Worm (Caenorhabditis elegans) whole organism, L1 larva: Measurements from ENCODE around the gene hir-1.

Experiments used
- C34B4.2 ChIP-seq: sonication (generic microtip); optimal IDR thresholded peaks from 2 replicates; lab custom pipeline; 2017; ENCODE audit warnings: mild to moderate bottlenecking, missing genetic modification characterization, missing compliant biosample characterization
- ceh-63 ChIP-seq: fragments of 200-800 bp; sonication (Bioruptor generic); optimal IDR thresholded peaks from 2 replicates; lab custom pipeline; 2018; ENCODE audit warnings: mild to moderate bottlenecking, missing genetic modification characterization, missing compliant biosample characterization
- ceh-82 ChIP-seq, 3 experiments: fragments of 150-350 bp in 1 of 3; sonication (generic microtip) in 2 of 3; optimal IDR thresholded peaks; 2 replicates each; lab custom pipeline; 2014 to 2017; ENCODE audit warnings: missing biosample characterization in 3 of 3, missing genetic modification characterization in 3 of 3
- ceh-88 ChIP-seq: fragments of 200-800 bp; sonication (Bioruptor generic); IDR thresholded peaks from 2 replicates; pipeline ENCODE4 v1.3.6; 2022; ENCODE audit warnings: missing genetic modification characterization, missing compliant biosample characterization
- ces-1 ChIP-seq: fragments of 150-350 bp; optimal IDR thresholded peaks from 2 replicates; lab custom pipeline; 2014; ENCODE audit warnings: missing biosample characterization, missing genetic modification reagents, missing genetic modification characterization
- dpl-1 ChIP-seq, 3 experiments: fragments of 150-350 bp in 2 of 3; sonication (generic microtip) in 1 of 3; optimal IDR thresholded peaks; 2 replicates each; lab custom pipeline; 2014 to 2017; ENCODE audit warnings: missing biosample characterization in 3 of 3, missing genetic modification characterization in 3 of 3, missing genetic modification reagents in 3 of 3
- egl-13 ChIP-seq: sonication (generic microtip); optimal IDR thresholded peaks from 2 replicates; lab custom pipeline; 2016; ENCODE audit warnings: missing genotype, missing genetic modification reagents, missing genetic modification characterization, missing compliant biosample characterization
- elt-2 ChIP-seq: sonication (generic microtip); optimal IDR thresholded peaks from 2 replicates; lab custom pipeline; 2016; ENCODE audit warnings: missing genetic modification characterization, mild to moderate bottlenecking, inconsistent platforms, missing compliant biosample characterization, missing genetic modification reagents
- ets-5 ChIP-seq: fragments of 200-800 bp; sonication (Bioruptor generic); IDR thresholded peaks from 2 replicates; pipeline ENCODE4 v1.3.6; 2022; ENCODE audit warnings: missing genetic modification characterization, missing compliant biosample characterization
- fkh-10 ChIP-seq: sonication (generic microtip); optimal IDR thresholded peaks from 2 replicates; lab custom pipeline; 2017; ENCODE audit warnings: missing biosample characterization, missing genetic modification reagents, missing genetic modification characterization
- fkh-4 ChIP-seq: sonication (generic microtip); optimal IDR thresholded peaks from 2 replicates; lab custom pipeline; 2016; ENCODE audit warnings: missing compliant biosample characterization, missing genetic modification characterization, borderline replicate concordance
- fkh-8 ChIP-seq: sonication (generic microtip); optimal IDR thresholded peaks from 2 replicates; lab custom pipeline; 2016; ENCODE audit warnings: mild to moderate bottlenecking, missing genetic modification characterization, missing compliant biosample characterization
- fos-1 ChIP-seq: fragments of 150-350 bp; optimal IDR thresholded peaks from 2 replicates; lab custom pipeline; 2014; ENCODE audit warnings: missing biosample characterization, missing genetic modification characterization
- hpl-2 ChIP-seq: fragments of 150-350 bp; optimal IDR thresholded peaks from 2 replicates; lab custom pipeline; 2014; ENCODE audit warnings: missing biosample characterization, missing genetic modification reagents, missing genetic modification characterization
- jun-1 ChIP-seq: fragments of 150-350 bp; optimal IDR thresholded peaks from 2 replicates; lab custom pipeline; 2014; ENCODE audit warnings: missing biosample characterization, missing genetic modification reagents, missing genetic modification characterization
- lin-13 ChIP-seq: fragments of 150-350 bp; optimal IDR thresholded peaks from 2 replicates; lab custom pipeline; 2014; ENCODE audit warnings: missing biosample characterization, missing genetic modification reagents, missing genetic modification characterization
- lin-14 ChIP-seq: fragments of 200-800 bp; sonication (Bioruptor generic); optimal IDR thresholded peaks from 2 replicates; lab custom pipeline; 2018; ENCODE audit warnings: mild to moderate bottlenecking, missing genetic modification characterization, moderate library complexity, missing compliant biosample characterization
- lin-35 ChIP-seq, 2 experiments: fragments of 150-350 bp; optimal IDR thresholded peaks; 2 replicates each; lab custom pipeline; 2014; ENCODE audit warnings: missing biosample characterization in 2 of 2, missing genetic modification characterization in 2 of 2, missing genetic modification reagents in 2 of 2
- lsy-2 ChIP-seq, 2 experiments: fragments of 150-350 bp; optimal IDR thresholded peaks; 2 replicates each; lab custom pipeline; 2014; ENCODE audit warnings: missing biosample characterization in 2 of 2, missing genetic modification characterization in 2 of 2
- mab-9 ChIP-seq: fragments of 200-800 bp; sonication (Bioruptor generic); IDR thresholded peaks from 2 replicates; pipeline ENCODE4 v1.3.6; 2022; ENCODE audit warnings: missing genetic modification reagents, missing genetic modification characterization, missing compliant biosample characterization
- mef-2 ChIP-seq: fragments of 150-350 bp; optimal IDR thresholded peaks from 2 replicates; lab custom pipeline; 2014; ENCODE audit warnings: missing biosample characterization, missing genetic modification characterization
- nhr-11 ChIP-seq: fragments of 150-350 bp; optimal IDR thresholded peaks from 2 replicates; lab custom pipeline; 2014; ENCODE audit warnings: missing biosample characterization, missing genetic modification characterization
- nhr-12 ChIP-seq: sonication (generic microtip); optimal IDR thresholded peaks from 2 replicates; lab custom pipeline; 2017; ENCODE audit warnings: missing biosample characterization, missing genetic modification characterization
- nhr-19 ChIP-seq: fragments of 200-800 bp; sonication (Bioruptor generic); conservative IDR thresholded peaks from 2 replicates; pipeline ENCODE4 v1.3.6; 2022; ENCODE audit warnings: missing genetic modification characterization, missing compliant biosample characterization
- nhr-20 ChIP-seq: sonication (generic microtip); optimal IDR thresholded peaks from 2 replicates; lab custom pipeline; 2016; ENCODE audit warnings: mild to moderate bottlenecking, missing genetic modification characterization, missing compliant biosample characterization
- nhr-28 ChIP-seq: fragments of 150-350 bp; optimal IDR thresholded peaks from 2 replicates; lab custom pipeline; 2014; ENCODE audit warnings: missing biosample characterization, missing genetic modification characterization
- nhr-71 ChIP-seq: sonication (generic microtip); optimal IDR thresholded peaks from 2 replicates; lab custom pipeline; 2016; ENCODE audit warnings: mild to moderate bottlenecking, missing genetic modification characterization, moderate library complexity, missing compliant biosample characterization
- nhr-76 ChIP-seq: sonication (generic microtip); optimal IDR thresholded peaks from 2 replicates; lab custom pipeline; 2017; ENCODE audit warnings: missing biosample characterization, missing genetic modification characterization
- nhr-77 ChIP-seq: fragments of 150-350 bp; optimal IDR thresholded peaks from 2 replicates; lab custom pipeline; 2014; ENCODE audit warnings: missing biosample characterization, missing genetic modification characterization
- nhr-90 ChIP-seq: sonication (generic microtip); optimal IDR thresholded peaks from 2 replicates; lab custom pipeline; 2016; ENCODE audit warnings: mild to moderate bottlenecking, missing genetic modification characterization, missing compliant biosample characterization; ENCODE audit not compliant: poor library complexity
- pag-3 ChIP-seq: sonication (generic microtip); optimal IDR thresholded peaks from 2 replicates; lab custom pipeline; 2017; ENCODE audit warnings: missing genetic modification characterization, mild to moderate bottlenecking, missing compliant biosample characterization, antibody characterized with exemption, borderline replicate concordance; ENCODE audit not compliant: insufficient read depth
- pqm-1 ChIP-seq: sonication (generic microtip); optimal IDR thresholded peaks from 3 replicates; lab custom pipeline; 2017; ENCODE audit warnings: missing biosample characterization, missing genetic modification characterization
- rnt-1 ChIP-seq: sonication (generic microtip); optimal IDR thresholded peaks from 2 replicates; lab custom pipeline; 2016; ENCODE audit warnings: mild to moderate bottlenecking, missing genetic modification characterization, moderate library complexity, missing compliant biosample characterization
- sox-4 ChIP-seq: sonication (generic microtip); optimal IDR thresholded peaks from 2 replicates; lab custom pipeline; 2016; ENCODE audit warnings: missing genetic modification characterization, missing compliant biosample characterization
- sptf-1 ChIP-seq: fragments of 150-350 bp; optimal IDR thresholded peaks from 2 replicates; lab custom pipeline; 2014; ENCODE audit warnings: missing biosample characterization, missing genetic modification characterization
- tbx-2 ChIP-seq: sonication (generic microtip); optimal IDR thresholded peaks from 2 replicates; lab custom pipeline; 2016; ENCODE audit warnings: missing genetic modification characterization, missing compliant biosample characterization
- tlp-1 ChIP-seq: fragments of 150-350 bp; optimal IDR thresholded peaks from 2 replicates; lab custom pipeline; 2014; ENCODE audit warnings: missing biosample characterization, missing genetic modification characterization
- unc-130 ChIP-seq: fragments of 150-350 bp; optimal IDR thresholded peaks from 2 replicates; lab custom pipeline; 2017; ENCODE audit warnings: missing biosample characterization, missing genetic modification characterization, inconsistent platforms
- unc-30 ChIP-seq: sonication (generic microtip); optimal IDR thresholded peaks from 2 replicates; lab custom pipeline; 2017; ENCODE audit warnings: missing biosample characterization, missing genetic modification characterization
- zip-4 ChIP-seq: fragments of 200-800 bp; sonication (Bioruptor generic); optimal IDR thresholded peaks from 2 replicates; lab custom pipeline; 2018; ENCODE audit warnings: mild to moderate bottlenecking, missing genetic modification characterization, moderate library complexity, missing compliant biosample characterization
- ztf-4 ChIP-seq: fragments of 150-350 bp; optimal IDR thresholded peaks from 2 replicates; lab custom pipeline; 2014; ENCODE audit warnings: missing biosample characterization, missing genetic modification characterization

hir-1 gene

DNA sequence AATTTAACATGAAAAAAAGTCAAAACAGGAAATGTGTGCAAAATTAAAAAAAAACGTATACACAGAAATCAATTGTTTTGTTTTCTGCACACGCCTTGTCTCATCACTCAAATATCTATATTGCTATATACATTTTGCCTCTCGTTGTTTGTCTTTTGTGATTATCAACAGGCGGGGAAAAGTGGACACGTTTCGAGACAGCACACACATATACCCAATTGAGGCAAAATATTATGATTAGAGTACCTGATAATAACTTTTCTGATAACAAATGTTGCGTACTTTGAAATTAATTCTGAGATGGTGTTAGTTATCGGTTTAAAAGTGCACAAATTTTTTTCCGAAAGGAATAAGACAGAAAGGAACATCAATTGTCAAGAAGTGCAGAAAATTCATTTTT is 37.9 kb downstream of the hir-1 start:
- no peak for TF ChIP-seq mef-2
- peak; percentile 77 for TF ChIP-seq pqm-1 (tag; lab: Kevin White, UChicago)
- TF ChIP-seq lin-14 (GFP tag; lab: Kevin White, UChicago), result peak; percentile 26
- TF ChIP-seq nhr-90 (tag; lab: Kevin White, UChicago), result peak; percentile 21
- no peak for TF ChIP-seq ets-5 (GFP tag; lab: Robert Waterston, UW)
- no peak for TF ChIP-seq nhr-12 (tag; lab: Kevin White, UChicago)
- peak; percentile 88 for TF ChIP-seq elt-2 (tag; lab: Kevin White, UChicago)
- no peak for TF ChIP-seq lsy-2 (tag; optimal IDR thresholded peaks at IDR 0.05; lab: Kevin White, UChicago)
- no peak for TF ChIP-seq ces-1 (GFP tag; lab: Kevin White, UChicago)
- TF ChIP-seq lin-35 (GFP tag; optimal IDR thresholded peaks at IDR 0.05; lab: Kevin White, UChicago), result peak in 1 of 2 experiments; percentile 31

DNA sequence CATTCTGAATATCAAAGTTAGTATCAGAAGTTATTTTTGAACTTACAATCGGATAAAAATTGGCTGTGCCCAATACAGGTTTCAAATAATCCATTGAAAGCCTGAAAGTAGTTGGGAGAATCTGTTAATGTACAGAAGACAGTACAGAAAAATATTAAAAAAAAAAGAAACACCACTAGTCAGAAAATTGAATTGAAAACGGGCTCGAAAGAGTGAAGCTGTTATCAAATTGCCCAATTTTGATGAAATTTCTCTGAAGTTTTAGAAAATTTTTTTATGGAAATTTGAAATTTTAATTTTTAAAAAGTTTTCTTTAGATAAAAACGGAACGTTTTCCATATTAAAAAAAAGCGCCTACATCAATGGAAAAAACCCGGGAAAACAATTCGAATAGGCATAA is 45.2 kb downstream of the hir-1 start, which contains the start of gene C18C4.7:
Gene C18C4.7 (minus strand): TSS at position 101 of the 400 bp plus-strand sequence.
- TF ChIP-seq tbx-2 (no peak), unc-30 (tag; lab: Kevin White, UChicago) (no peak), sox-4 (tag; lab: Kevin White, UChicago) (no peak), ets-5 (GFP tag; lab: Robert Waterston, UW) (no peak), fkh-4 (tag; lab: Kevin White, UChicago) (no peak), ceh-63 (GFP tag; lab: Kevin White, UChicago) (no peak), ztf-4 (tag; lab: Kevin White, UChicago) (no peak), fos-1 (tag; lab: Kevin White, UChicago) (no peak), dpl-1 (GFP tag; optimal IDR thresholded peaks at IDR 0.05; lab: Kevin White, UChicago) (no peak), zip-4 (GFP tag; lab: Kevin White, UChicago) (no peak), mef-2 (no peak), pqm-1 (tag; lab: Kevin White, UChicago) (no peak), jun-1 (tag; lab: Kevin White, UChicago) (no peak), ceh-82 (tag; optimal IDR thresholded peaks at IDR 0.05; lab: Kevin White, UChicago) (no peak)

DNA sequence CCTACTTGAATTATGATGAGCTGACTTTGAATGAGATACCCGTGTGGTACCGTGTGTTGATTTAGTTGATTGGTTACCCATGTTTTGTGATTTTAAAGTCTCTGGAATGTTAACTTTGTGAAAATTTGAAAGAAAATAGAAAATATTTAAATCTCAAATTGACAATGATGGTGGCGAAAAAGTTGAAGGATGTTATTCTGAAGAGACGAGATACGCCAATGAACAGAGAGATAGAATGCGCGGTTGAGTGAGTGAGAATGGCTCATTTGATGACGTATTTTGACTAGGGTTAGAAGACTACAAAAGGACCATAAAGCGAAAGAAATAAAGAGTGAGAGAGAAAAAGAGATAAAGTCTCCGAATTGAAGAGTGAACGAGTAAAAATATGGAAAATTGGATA is 48.5 kb downstream of the hir-1 start, which contains the start of gene glb-6:
Gene glb-6 (minus strand): TSS at position 101 of the 400 bp plus-strand sequence.
- TF ChIP-seq fkh-10 (GFP tag; lab: Kevin White, UChicago) (peak; percentile 16), lin-14 (GFP tag; lab: Kevin White, UChicago) (peak; percentile 39), ets-5 (GFP tag; lab: Robert Waterston, UW) (no peak)

DNA sequence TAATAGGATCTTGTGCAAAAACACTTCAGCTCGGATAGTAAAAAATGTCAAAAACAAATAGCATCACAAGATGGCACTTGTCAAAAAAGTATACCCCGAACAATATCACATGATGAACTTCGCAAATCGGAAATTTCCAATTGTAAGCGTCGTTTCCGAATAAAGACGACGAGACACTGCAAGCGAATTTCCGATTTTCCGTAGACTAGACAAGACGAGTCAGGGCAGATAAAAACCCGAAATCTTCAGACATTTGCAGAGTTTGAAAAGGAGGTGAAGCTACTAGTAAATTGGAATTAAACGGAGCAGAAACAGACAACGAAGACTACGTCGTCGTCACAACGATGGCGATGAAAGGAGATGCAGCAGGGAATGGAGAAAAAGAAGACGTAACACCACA is 49.8 kb downstream of the hir-1 start:
- no peak for TF ChIP-seq unc-130 (tag; lab: Kevin White, UChicago)
- peak; percentile 60 for TF ChIP-seq lin-14 (GFP tag; lab: Kevin White, UChicago)
- peak; percentile 19 for TF ChIP-seq egl-13 (tag; lab: Kevin White, UChicago)
- TF ChIP-seq tlp-1 (tag; lab: Kevin White, UChicago), result no peak
- TF ChIP-seq sptf-1 (tag; lab: Kevin White, UChicago), result no peak
- peak; percentile 29 for TF ChIP-seq fkh-8
- TF ChIP-seq nhr-71, result peak; percentile 8
- TF ChIP-seq nhr-11 (tag; lab: Kevin White, UChicago), result no peak
- TF ChIP-seq fkh-10 (GFP tag; lab: Kevin White, UChicago), result peak; percentile 90
- TF ChIP-seq hpl-2 (GFP tag; lab: Kevin White, UChicago), result no peak
- no peak for TF ChIP-seq lin-13 (GFP tag; lab: Kevin White, UChicago)
- TF ChIP-seq C34B4.2 (tag; lab: Kevin White, UChicago), result no peak
- no peak for TF ChIP-seq nhr-19 (GFP tag; lab: Robert Waterston, UW)
- no peak for TF ChIP-seq pag-3
- no peak for TF ChIP-seq pqm-1 (tag; lab: Kevin White, UChicago)
- TF ChIP-seq ceh-88 (GFP tag; lab: Robert Waterston, UW), result no peak
- TF ChIP-seq nhr-28 (tag; lab: Kevin White, UChicago), result no peak
- no peak for TF ChIP-seq rnt-1 (tag; lab: Kevin White, UChicago)
- TF ChIP-seq nhr-20 (tag; lab: Kevin White, UChicago), result no peak
- no peak for TF ChIP-seq nhr-76 (tag; lab: Kevin White, UChicago)
- TF ChIP-seq mab-9 (GFP tag; lab: Robert Waterston, UW), result no peak
- no peak for TF ChIP-seq nhr-77 (tag; lab: Kevin White, UChicago)
- TF ChIP-seq, all 84 proteins: peak for 5
